Worm (Caenorhabditis elegans): ENCODE results near the gene vps-36.

- TF ChIP-seq T22C8.4 (GFP tag; IDR thresholded peaks at IDR 0.05): no peak
- no peak for TF ChIP-seq ztf-23 (GFP tag; IDR thresholded peaks at IDR 0.05)
- no peak for TF ChIP-seq flt-1 (GFP tag; IDR thresholded peaks at IDR 0.05)
- TF ChIP-seq klf-2 (GFP tag; conservative IDR thresholded peaks at IDR 0.05): no peak
- TF ChIP-seq ref-1 (GFP tag; conservative IDR thresholded peaks at IDR 0.05): no peak
These were observed 23.2 kb downstream of the vps-36 start for ce11 chrV:10937294-10937693.
